Worm (Caenorhabditis elegans) whole organism, L2 larva: Measurements from ENCODE around the gene F40F8.4.

Experiments
- Y55F3AM.14 ChIP-seq: fragments of 200-800 bp; sonication (Bioruptor generic); optimal IDR thresholded peaks from 2 replicates; lab custom pipeline; 2018; ENCODE audit warnings: mild to moderate bottlenecking, missing genetic modification characterization, missing compliant biosample characterization
- ama-1 ChIP-seq: fragments of 150-350 bp; optimal IDR thresholded peaks from 2 replicates; lab custom pipeline; 2018; ENCODE audit warnings: inconsistent platforms
- dmd-4 ChIP-seq: sonication (generic microtip); optimal IDR thresholded peaks from 2 replicates; lab custom pipeline; 2017; ENCODE audit warnings: missing biosample characterization, missing genetic modification characterization
- lin-13 ChIP-seq: fragments of 150-350 bp; optimal IDR thresholded peaks from 2 replicates; lab custom pipeline; 2014; ENCODE audit warnings: missing biosample characterization, missing genetic modification reagents, missing genetic modification characterization
- nhr-25 ChIP-seq: fragments of 150-350 bp; sonication (generic microtip); optimal IDR thresholded peaks from 3 replicates; lab custom pipeline; 2014; ENCODE audit warnings: missing biosample characterization, missing genetic modification characterization
- nhr-77 ChIP-seq: fragments of 150-350 bp; optimal IDR thresholded peaks from 2 replicates; lab custom pipeline; 2014; ENCODE audit warnings: missing biosample characterization, missing genetic modification characterization
- sma-9 ChIP-seq, 2 experiments: fragments of 150-350 bp in 1 of 2; sonication (generic microtip) in 1 of 2; optimal IDR thresholded peaks; 2 replicates each; lab custom pipeline; 2014 to 2016; ENCODE audit warnings: missing genetic modification characterization in 2 of 2, mild to moderate bottlenecking in 1 of 2, missing biosample characterization in 1 of 2, missing compliant biosample characterization in 1 of 2, missing genetic modification reagents in 1 of 2, moderate library complexity in 1 of 2
- unc-39 ChIP-seq: fragments of 150-350 bp; optimal IDR thresholded peaks from 2 replicates; lab custom pipeline; 2014; ENCODE audit warnings: missing biosample characterization, missing genetic modification characterization
- ztf-11 ChIP-seq: sonication (generic microtip); optimal IDR thresholded peaks from 2 replicates; lab custom pipeline; 2017; ENCODE audit warnings: missing biosample characterization, missing genetic modification characterization
- ztf-4 ChIP-seq: fragments of 150-350 bp; optimal IDR thresholded peaks from 2 replicates; lab custom pipeline; 2014; ENCODE audit warnings: missing biosample characterization, missing genetic modification characterization

DNA sequence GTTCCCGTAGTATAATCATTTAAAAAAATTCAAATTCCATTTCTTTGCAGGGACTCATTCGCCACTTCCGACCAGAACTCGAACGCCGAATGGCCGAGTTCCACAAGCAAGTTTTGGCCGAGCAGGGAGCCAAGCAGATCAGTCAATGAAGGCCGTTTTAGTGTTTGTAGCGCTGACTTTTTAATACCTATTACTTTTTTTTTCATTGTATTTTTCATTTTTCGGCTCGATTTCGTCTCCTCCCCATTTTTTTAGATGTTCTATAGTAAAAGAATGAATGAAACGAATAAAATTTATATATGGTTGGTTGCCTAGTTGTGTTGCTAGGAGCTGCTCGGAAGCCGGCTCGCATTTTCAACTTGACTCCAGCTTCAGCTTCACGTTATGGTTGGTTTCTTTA is 40.2 kb downstream of the F40F8.4 start, which contains the start of gene C09H10.4:
- TF ChIP-seq nhr-77 (tag; lab: Kevin White, UChicago) = no peak
- no peak for TF ChIP-seq sma-9 (GFP tag; optimal IDR thresholded peaks at IDR 0.05; lab: Kevin White, UChicago)
- no peak for TF ChIP-seq sma-9 (tag; optimal IDR thresholded peaks at IDR 0.05; lab: Kevin White, UChicago)
- no peak for TF ChIP-seq ama-1
- TF ChIP-seq Y55F3AM.14 (GFP tag; lab: Kevin White, UChicago) = no peak
- TF ChIP-seq ztf-11 (tag; lab: Kevin White, UChicago) = no peak
- TF ChIP-seq unc-39 (tag; lab: Kevin White, UChicago) = no peak
- no peak for TF ChIP-seq nhr-25
- TF ChIP-seq dmd-4 (tag; lab: Kevin White, UChicago) = no peak
- no peak for TF ChIP-seq lin-13 (GFP tag; lab: Kevin White, UChicago)
- TF ChIP-seq ztf-4 = no peak
